Worm (Caenorhabditis elegans) whole organism, late embryonic: ENCODE data around the gene Y82E9BL.6.

Source experiments
- K02D7.2 ChIP-seq: sonication (generic microtip); optimal IDR thresholded peaks from 2 replicates; lab custom pipeline; 2017; ENCODE audit warnings: mild to moderate bottlenecking, missing genetic modification characterization, missing compliant biosample characterization
- ceh-22 ChIP-seq: sonication (generic microtip); optimal IDR thresholded peaks from 2 replicates; lab custom pipeline; 2017; ENCODE audit warnings: missing biosample characterization, missing genetic modification characterization
- fkh-10 ChIP-seq: fragments of 150-350 bp; optimal IDR thresholded peaks from 2 replicates; lab custom pipeline; 2014; ENCODE audit warnings: missing biosample characterization, missing genetic modification reagents, missing genetic modification characterization

ce11 chrIII:1311367-1311766 lies 34.2 kb downstream of the Y82E9BL.6 start:
- no peak for TF ChIP-seq K02D7.2
- no peak for TF ChIP-seq ceh-22 (tag; lab: Kevin White, UChicago)
- TF ChIP-seq fkh-10, result no peak
